Fruit fly (Drosophila melanogaster) whole organism, embryonic: ENCODE results near the gene Ssu72.

Experiments used
- CG17912 ChIP-seq: fragments of 200-800 bp; sonication (Bioruptor generic); optimal IDR thresholded peaks from 2 replicates; lab custom pipeline; 2018; ENCODE audit warnings: missing biosample characterization, mild to moderate bottlenecking, missing genetic modification characterization
- CG7745 ChIP-seq: fragments of 200-800 bp; sonication (Bioruptor generic); optimal IDR thresholded peaks from 2 replicates; lab custom pipeline; 2018; ENCODE audit warnings: missing biosample characterization, mild to moderate bottlenecking, missing genetic modification characterization, moderate library complexity
- CG7987 ChIP-seq: fragments of 200-800 bp; sonication (Bioruptor generic); optimal IDR thresholded peaks from 2 replicates; lab custom pipeline; 2018; ENCODE audit warnings: missing biosample characterization, mild to moderate bottlenecking, missing genetic modification characterization, moderate library complexity
- dimm ChIP-seq: fragments of 200-800 bp; sonication (Bioruptor generic); IDR thresholded peaks from 2 replicates; pipeline ENCODE4 v1.3.6; 2022; ENCODE audit warnings: missing biosample characterization, missing genetic modification characterization
- jigr1 ChIP-seq: fragments of 200-800 bp; sonication (Bioruptor generic); IDR thresholded peaks from 3 replicates; pipeline ENCODE4 v1.3.6; 2022; ENCODE audit warnings: missing biosample characterization, missing genetic modification characterization

DNA sequence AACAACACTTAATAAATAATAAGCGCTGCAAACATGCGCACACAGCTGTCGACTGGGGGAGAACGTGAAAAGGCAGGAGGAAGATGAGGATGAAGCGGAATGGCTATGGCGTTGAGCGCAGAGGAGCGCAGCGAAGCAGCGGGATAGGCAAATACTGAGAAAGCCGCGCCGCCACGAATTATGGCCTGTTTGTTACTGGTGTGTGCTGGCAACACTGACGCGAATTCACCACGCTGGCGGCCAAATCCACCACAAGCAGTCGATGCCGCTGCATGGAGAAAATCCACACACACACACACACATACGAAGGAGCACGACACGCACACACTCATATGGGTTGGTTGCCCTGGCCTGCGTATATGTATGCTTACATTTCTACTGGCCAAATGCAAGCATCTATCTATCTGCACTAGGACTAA, 27.4 kb upstream of the Ssu72 start:
- TF ChIP-seq CG7987 (GFP tag; lab: Kevin White, UChicago) (no peak), jigr1 (GFP tag; lab: Robert Waterston, UW) (no peak), dimm (GFP tag; lab: Robert Waterston, UW) (no peak), CG7745 (tag; lab: Kevin White, UChicago) (no peak), CG17912 (GFP tag; lab: Kevin White, UChicago) (no peak)
